Worm (Caenorhabditis elegans): ENCODE measurements around the gene ephx-1.
A peak's percentile ranks its signal among the peaks of the same experiment; 100 is the strongest.

The ephx-1 gene

DNA sequence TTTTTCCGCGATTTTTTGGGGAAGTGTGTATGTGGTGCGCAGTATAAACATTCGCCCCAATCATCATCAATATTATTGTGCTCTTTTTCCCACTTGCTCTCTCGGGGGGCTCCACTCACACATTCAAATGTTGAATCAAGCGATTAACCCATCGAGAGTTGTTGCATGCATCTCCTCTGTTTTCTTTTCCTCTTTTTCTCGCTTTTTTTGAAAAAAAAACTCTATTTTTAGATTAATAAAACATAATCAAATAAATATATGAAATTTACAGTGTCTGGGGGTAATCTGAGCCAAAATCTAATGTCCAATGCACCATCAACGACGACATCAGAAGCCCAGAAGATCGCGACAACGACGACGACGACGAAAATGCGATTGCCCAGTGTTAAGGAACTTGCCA is at the start of gene ephx-1:
Gene ephx-1 (plus strand): TSS at position 301 of the 400 bp plus-strand sequence.
- TF ChIP-seq him-1 (tag; optimal IDR thresholded peaks at IDR 0.05) (no peak), W03F9.2 (tag; optimal IDR thresholded peaks at IDR 0.05) (no peak), dao-5 (tag; optimal IDR thresholded peaks at IDR 0.05) (no peak)

DNA sequence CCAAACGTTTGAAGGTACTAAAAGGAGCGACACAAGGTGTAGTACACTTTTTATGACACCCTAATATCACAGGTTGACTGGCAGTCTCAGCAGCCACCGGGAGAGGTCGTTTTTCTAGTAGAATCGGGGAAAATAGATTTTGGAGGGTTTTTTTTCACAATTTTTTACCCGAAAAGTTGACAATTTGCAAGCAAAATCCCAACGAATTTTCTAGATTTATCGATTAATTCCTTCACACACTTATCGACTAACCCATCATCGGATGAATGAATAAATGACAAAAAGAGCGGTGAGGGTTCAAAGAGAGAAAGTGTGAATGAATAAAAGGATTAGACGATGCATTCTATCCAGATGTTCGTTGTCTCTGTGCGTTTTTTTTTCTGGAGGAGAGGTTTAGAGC is 48.8 kb upstream of the ephx-1 start:
- TF ChIP-seq W03F9.2 (tag; optimal IDR thresholded peaks at IDR 0.05), result no peak
- no peak for TF ChIP-seq dao-5 (tag; optimal IDR thresholded peaks at IDR 0.05)
- no peak for TF ChIP-seq him-1 (tag; optimal IDR thresholded peaks at IDR 0.05)

DNA sequence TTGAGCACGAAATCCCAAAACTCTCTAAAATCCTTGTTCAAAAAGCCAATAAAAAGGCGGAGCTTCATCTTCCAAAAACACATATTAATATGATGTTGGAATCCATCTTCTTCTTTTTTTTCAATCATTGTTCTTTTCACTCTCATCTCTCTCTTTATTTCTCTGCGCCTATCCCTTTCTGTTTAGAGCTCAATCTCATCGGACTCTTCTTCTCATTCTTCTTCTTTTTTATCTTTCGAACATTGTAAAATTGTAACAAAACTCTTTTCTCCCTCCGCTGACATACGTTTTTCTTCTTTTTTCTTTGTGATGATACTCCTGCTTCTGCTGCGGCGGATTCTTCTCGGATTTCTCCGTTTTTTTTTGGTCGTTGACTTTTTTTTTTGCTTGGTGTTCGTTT is 48.0 kb upstream of the ephx-1 start:
- no peak for TF ChIP-seq dao-5 (tag; optimal IDR thresholded peaks at IDR 0.05)
- no peak for TF ChIP-seq him-1 (tag; optimal IDR thresholded peaks at IDR 0.05)
- TF ChIP-seq W03F9.2 (tag; optimal IDR thresholded peaks at IDR 0.05), result no peak

DNA sequence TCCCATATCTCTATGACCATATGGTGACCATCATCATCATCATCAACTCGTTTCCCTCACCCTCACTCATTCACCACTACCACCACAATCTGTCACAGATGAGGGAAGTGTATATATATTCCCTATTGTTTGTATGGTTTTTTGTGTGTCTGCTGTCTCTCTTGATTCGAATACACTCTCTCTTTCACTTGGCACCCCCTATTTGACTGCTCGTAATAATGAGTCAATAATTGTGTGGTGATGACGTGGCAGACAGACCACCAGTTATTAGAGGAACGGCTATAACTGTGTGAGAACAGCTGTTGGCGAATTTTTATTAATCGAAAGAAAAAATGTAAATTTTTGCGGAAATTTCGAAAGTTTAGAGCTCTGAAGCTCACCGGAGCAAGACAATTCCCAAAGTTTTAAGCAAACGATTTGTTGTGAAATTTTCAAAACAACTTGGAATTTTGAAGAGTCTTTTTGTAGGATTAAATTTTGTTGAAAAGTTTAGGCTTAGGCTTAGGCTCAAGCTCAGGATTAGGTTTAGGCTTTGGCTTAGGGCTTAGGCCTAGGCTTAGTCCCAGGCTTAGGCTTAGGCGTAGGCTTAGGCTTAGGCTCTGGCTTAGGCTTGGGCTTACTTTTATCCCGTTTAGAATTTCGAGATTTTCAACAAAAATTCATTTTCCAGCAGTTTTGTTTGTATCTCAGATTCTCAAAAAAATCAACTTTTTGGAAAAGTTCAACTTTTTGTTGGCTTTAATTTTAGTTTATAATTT is 47.1 kb upstream of the ephx-1 start:
- TF ChIP-seq him-1 (tag; optimal IDR thresholded peaks at IDR 0.05), result no peak
- no peak for TF ChIP-seq dao-5 (tag; optimal IDR thresholded peaks at IDR 0.05)
- TF ChIP-seq W03F9.2 (tag; optimal IDR thresholded peaks at IDR 0.05), result no peak

- no peak for TF ChIP-seq him-1 (tag; optimal IDR thresholded peaks at IDR 0.05)
- TF ChIP-seq dao-5 (tag; optimal IDR thresholded peaks at IDR 0.05), result no peak
- peak; percentile 35 for TF ChIP-seq W03F9.2 (tag; optimal IDR thresholded peaks at IDR 0.05)
Measured at ce11 chrII:3958673-3959299, 45.9 kb upstream of the ephx-1 start.

- TF ChIP-seq W03F9.2 (tag; optimal IDR thresholded peaks at IDR 0.05), result no peak
- TF ChIP-seq him-1 (tag; optimal IDR thresholded peaks at IDR 0.05), result no peak
Measured at ce11 chrII:3959432-3960102, 45.1 kb upstream of the ephx-1 start.

- TF ChIP-seq him-1 (tag; optimal IDR thresholded peaks at IDR 0.05) (no peak), W03F9.2 (tag; optimal IDR thresholded peaks at IDR 0.05) (no peak), dao-5 (tag; optimal IDR thresholded peaks at IDR 0.05) (no peak)
Measured at ce11 chrII:3960276-3960675, 44.4 kb upstream of the ephx-1 start.

DNA sequence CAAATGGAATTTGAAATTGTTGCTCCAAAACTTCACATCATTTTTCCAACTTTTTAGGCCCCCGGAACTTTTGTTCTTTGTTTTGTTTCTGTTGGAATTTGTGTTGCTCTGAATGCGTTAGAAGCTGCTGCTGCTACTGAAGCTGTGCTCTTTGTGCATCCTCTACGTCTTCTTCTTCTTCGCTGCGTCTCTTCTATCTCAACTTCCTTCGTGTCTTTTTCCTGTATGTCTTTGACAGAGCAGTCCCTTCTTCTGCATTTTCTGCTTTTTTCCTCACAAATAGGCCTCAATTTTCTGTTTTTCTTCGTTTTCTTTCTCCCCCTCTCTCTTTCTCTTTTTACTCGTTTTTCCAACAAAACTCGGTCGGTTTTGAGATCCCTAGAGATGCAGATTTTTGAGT is 43.5 kb upstream of the ephx-1 start:
- TF ChIP-seq dao-5 (tag; optimal IDR thresholded peaks at IDR 0.05), result no peak
- no peak for TF ChIP-seq W03F9.2 (tag; optimal IDR thresholded peaks at IDR 0.05)
- no peak for TF ChIP-seq him-1 (tag; optimal IDR thresholded peaks at IDR 0.05)

DNA sequence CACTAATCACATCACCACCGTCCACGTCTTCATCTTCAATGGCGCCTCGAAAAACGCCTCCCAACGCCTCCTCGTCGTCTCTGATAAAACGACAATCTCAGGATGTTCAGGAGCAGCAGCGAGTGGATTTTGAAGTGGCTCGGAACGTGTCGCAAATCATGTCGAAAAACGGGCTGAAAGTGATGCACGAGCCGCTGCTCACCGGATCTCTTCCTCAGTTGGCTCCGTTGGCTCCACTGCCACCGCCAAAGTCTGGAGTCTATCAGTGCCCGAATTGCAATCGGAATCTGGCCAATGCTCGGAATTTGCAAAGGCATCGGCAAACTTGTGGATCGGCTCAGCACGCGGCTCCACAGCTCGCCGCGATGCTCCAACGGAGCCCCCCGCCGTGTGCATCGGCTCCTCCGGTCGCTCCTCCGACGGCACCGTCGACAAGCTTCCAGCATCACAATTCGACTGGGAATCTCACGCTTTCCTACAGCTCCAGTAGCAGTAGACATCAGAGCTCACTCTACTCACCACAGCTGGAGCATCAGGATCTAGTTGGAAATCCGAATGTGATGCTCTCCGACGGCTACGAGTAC is 40.3 kb upstream of the ephx-1 start:
- TF ChIP-seq W03F9.2 (tag; optimal IDR thresholded peaks at IDR 0.05) (no peak), dao-5 (tag; optimal IDR thresholded peaks at IDR 0.05) (no peak), him-1 (tag; optimal IDR thresholded peaks at IDR 0.05) (no peak)

DNA sequence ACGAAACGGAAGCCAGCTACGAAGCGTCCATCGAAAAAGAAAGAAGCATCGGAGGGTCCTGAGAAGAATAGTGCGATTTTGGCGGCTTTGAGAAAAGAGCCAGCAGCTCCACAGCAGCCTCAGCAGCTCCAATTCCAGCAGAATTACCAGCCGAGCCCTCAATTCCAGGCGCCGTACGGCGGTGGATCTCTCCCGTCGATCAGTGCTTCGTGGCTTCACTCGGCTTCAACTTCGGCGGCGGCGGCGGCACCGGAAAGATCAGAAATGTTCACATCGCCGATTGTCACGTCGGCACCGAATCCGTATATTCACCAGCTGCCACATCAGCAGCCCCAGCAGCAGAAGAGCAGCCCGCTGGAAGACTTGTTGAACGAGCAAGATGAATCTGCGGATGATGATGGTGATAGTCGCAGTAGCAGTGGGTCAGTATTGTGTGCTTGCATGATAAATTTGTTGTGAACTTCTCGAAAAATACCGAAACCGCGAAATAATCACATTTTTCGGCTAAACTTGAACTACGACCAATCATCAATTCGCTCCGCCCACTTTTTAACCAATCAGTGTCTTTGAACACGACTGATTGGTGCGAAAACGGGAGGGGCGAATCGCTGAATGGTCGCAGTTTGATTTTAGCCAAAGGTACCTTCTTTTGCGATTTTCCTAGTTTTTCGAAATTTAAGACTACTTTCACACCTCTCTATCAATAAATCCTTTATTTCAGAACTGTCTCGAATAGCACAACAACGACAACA is 38.9 kb upstream of the ephx-1 start:
- no peak for TF ChIP-seq him-1 (tag; optimal IDR thresholded peaks at IDR 0.05)

DNA sequence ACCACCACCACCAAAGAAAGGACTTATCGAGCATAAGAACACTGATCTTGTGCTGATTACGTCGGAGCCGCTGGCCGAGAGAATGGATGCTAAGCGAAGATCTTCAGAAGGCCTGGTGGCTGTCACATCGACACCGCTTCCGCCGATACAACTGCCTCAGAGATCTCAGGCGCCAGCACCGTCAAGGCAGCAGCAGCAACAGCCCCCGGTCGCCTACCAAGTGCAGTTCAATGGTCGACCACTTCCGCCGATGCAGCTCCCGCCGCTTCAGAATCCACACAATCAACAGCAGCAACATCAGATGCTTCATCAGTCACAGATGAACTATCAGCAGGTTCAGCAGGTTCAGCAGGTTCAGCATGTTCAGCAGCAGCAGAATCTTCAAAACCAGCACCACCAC is 37.7 kb upstream of the ephx-1 start:
- no peak for TF ChIP-seq him-1 (tag; optimal IDR thresholded peaks at IDR 0.05)
- no peak for TF ChIP-seq dao-5 (tag; optimal IDR thresholded peaks at IDR 0.05)
- no peak for TF ChIP-seq W03F9.2 (tag; optimal IDR thresholded peaks at IDR 0.05)

DNA sequence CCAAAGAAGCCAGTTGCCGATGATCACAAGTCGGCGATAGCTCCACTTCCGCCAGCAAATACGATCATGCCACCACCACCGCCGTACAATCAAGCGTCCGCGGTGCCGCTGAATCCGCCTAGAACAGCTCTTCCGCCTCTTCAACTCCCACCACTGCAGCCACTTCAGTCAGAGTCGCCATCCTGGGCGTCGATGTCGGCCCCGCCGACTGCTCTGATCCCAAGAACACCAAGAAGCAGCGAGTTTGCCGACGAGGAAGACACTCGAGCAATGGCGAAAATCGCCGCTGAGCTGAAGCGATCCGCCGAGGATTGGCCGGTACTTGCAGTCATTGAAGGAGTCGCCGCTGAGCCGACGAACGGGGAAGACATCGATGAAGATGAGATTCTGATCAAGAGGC is 36.6 kb upstream of the ephx-1 start:
- TF ChIP-seq dao-5 (tag; optimal IDR thresholded peaks at IDR 0.05) (no peak), him-1 (tag; optimal IDR thresholded peaks at IDR 0.05) (no peak), W03F9.2 (tag; optimal IDR thresholded peaks at IDR 0.05) (no peak)

- TF ChIP-seq W03F9.2 (tag; optimal IDR thresholded peaks at IDR 0.05) (no peak), him-1 (tag; optimal IDR thresholded peaks at IDR 0.05) (no peak), dao-5 (tag; optimal IDR thresholded peaks at IDR 0.05) (no peak)
Measured at ce11 chrII:3968808-3969207, 35.9 kb upstream of the ephx-1 start.
